Fruit fly (Drosophila melanogaster): Measurements from ENCODE around the gene Marf.
A peak's percentile ranks its signal among the peaks of the same experiment; 100 is the strongest.

Gene Marf

dm6 chrX:6343786-6344537 is 21.8 kb upstream of the Marf start (continued):
- TF ChIP-seq CG10274 (GFP tag; optimal IDR thresholded peaks at IDR 0.05) (no peak), CG8478 (optimal IDR thresholded peaks at IDR 0.05) (no peak), CG12104 (GFP tag; optimal IDR thresholded peaks at IDR 0.05) (no peak), sc (optimal IDR thresholded peaks at IDR 0.05) (no peak), sc (GFP tag; optimal IDR thresholded peaks at IDR 0.05) (peak; percentile 2), trh (GFP tag; optimal IDR thresholded peaks at IDR 0.05) (no peak), Rx (GFP tag; IDR thresholded peaks at IDR 0.05) (peak; percentile 67), CG30403 (GFP tag; optimal IDR thresholded peaks at IDR 0.05) (peak; percentile 7), Gsc (GFP tag; IDR thresholded peaks at IDR 0.05) (no peak), CrebB (tag; optimal IDR thresholded peaks at IDR 0.05) (no peak), CG43689 (GFP tag; IDR thresholded peaks at IDR 0.05) (no peak), dm (GFP tag; optimal IDR thresholded peaks at IDR 0.05) (no peak), sob (GFP tag; IDR thresholded peaks at IDR 0.05) (peak; percentile 42; the same call in 1 of the 2 replicates), disco-r (GFP tag; optimal IDR thresholded peaks at IDR 0.05) (no peak), usp (GFP tag; optimal IDR thresholded peaks at IDR 0.05) (no peak), CG16815 (GFP tag; optimal IDR thresholded peaks at IDR 0.05) (no peak), Dp (GFP tag; optimal IDR thresholded peaks at IDR 0.05) (no peak), tin (GFP tag; optimal IDR thresholded peaks at IDR 0.05) (no peak), CG16779 (GFP tag; IDR thresholded peaks at IDR 0.05) (no peak), Elba2 (GFP tag; optimal IDR thresholded peaks at IDR 0.05) (no peak), CG17829 (tag; optimal IDR thresholded peaks at IDR 0.05) (no peak), Scr (GFP tag; IDR thresholded peaks at IDR 0.05; ENCODE audit: partially characterized antibody) (no peak), CG3065 (GFP tag; optimal IDR thresholded peaks at IDR 0.05) (no peak), CG11247 (GFP tag; IDR thresholded peaks at IDR 0.05) (no peak), pho (GFP tag; optimal IDR thresholded peaks at IDR 0.05) (no peak), CG33213 (GFP tag; optimal IDR thresholded peaks at IDR 0.05) (no peak), CG12219 (GFP tag; optimal IDR thresholded peaks at IDR 0.05) (no peak), CG9727 (GFP tag; optimal IDR thresholded peaks at IDR 0.05) (no peak), crp (GFP tag; optimal IDR thresholded peaks at IDR 0.05) (no peak), H15 (GFP tag; IDR thresholded peaks at IDR 0.05) (0 out of 3 replicates have a peak, but pooled peaks have one; percentile 54), CG30020 (tag; optimal IDR thresholded peaks at IDR 0.05) (no peak), D (optimal IDR thresholded peaks at IDR 0.05) (no peak), D (GFP tag; optimal IDR thresholded peaks at IDR 0.05) (no peak), al (GFP tag; IDR thresholded peaks at IDR 0.05) (no peak), Meics (GFP tag; optimal IDR thresholded peaks at IDR 0.05) (no peak), knrl (GFP tag; IDR thresholded peaks at IDR 0.05; ENCODE audit: partially characterized antibody) (no peak), C15 (GFP tag; IDR thresholded peaks at IDR 0.05) (no peak), Dfd (GFP tag; optimal IDR thresholded peaks at IDR 0.05) (no peak), pum (GFP tag; optimal IDR thresholded peaks at IDR 0.05) (no peak), chm (GFP tag; IDR thresholded peaks at IDR 0.05) (no peak), Kr (GFP tag; optimal IDR thresholded peaks at IDR 0.05) (no peak), gem (tag; optimal IDR thresholded peaks at IDR 0.05) (peak; percentile 34), CG32767 (GFP tag; IDR thresholded peaks at IDR 0.05) (0 out of 2 replicates have a peak, but pooled peaks have one; percentile 53), CG3726 (GFP tag; IDR thresholded peaks at IDR 0.05) (no peak), Nf-YB (GFP tag; optimal IDR thresholded peaks at IDR 0.05) (no peak), tll (GFP tag; optimal IDR thresholded peaks at IDR 0.05) (no peak), CG9797 (GFP tag; optimal IDR thresholded peaks at IDR 0.05) (no peak), CG10147 (GFP tag; optimal IDR thresholded peaks at IDR 0.05) (no peak), ase (GFP tag; IDR thresholded peaks at IDR 0.05) (peak; percentile 79; the same call in 2 of the 3 replicates), Dad (GFP tag; optimal IDR thresholded peaks at IDR 0.05) (peak; percentile 13), CG17328 (GFP tag; IDR thresholded peaks at IDR 0.05) (peak; percentile 59)

Measured in whole organism, embryonic.